Worm (Caenorhabditis elegans): ENCODE data around the gene F31E3.2.

ce11 chrIII:7005350-7005749 is 31.6 kb downstream of the F31E3.2 start, which contains the start of gene C06E8.5:
- TF ChIP-seq unc-62 (GFP tag; optimal IDR thresholded peaks at IDR 0.05) (no peak), egl-27 (tag; optimal IDR thresholded peaks at IDR 0.05) (no peak), mdl-1 (tag; optimal IDR thresholded peaks at IDR 0.05) (no peak), alr-1 (tag; optimal IDR thresholded peaks at IDR 0.05) (no peak), skn-1 (tag; optimal IDR thresholded peaks at IDR 0.05) (no peak), nhr-77 (tag; optimal IDR thresholded peaks at IDR 0.05) (no peak), lin-39 (tag; optimal IDR thresholded peaks at IDR 0.05) (no peak), sma-3 (GFP tag; optimal IDR thresholded peaks at IDR 0.05) (no peak), nhr-11 (tag; optimal IDR thresholded peaks at IDR 0.05) (no peak), lin-13 (GFP tag; optimal IDR thresholded peaks at IDR 0.05) (no peak)

All from whole organism, L2 larva.